Fruit fly (Drosophila melanogaster) whole organism, adult: ENCODE data around the gene alpha-Est5.

Experiments used
- CG1620 ChIP-seq: fragments of 200-800 bp; sonication (Bioruptor generic); optimal IDR thresholded peaks from 2 replicates; lab custom pipeline; 2016; ENCODE audit warnings: missing biosample characterization, missing genetic modification characterization
- CG7101 ChIP-seq: fragments of 200-800 bp; sonication (Bioruptor generic); optimal IDR thresholded peaks from 2 replicates; lab custom pipeline; 2018; ENCODE audit warnings: missing biosample characterization, mild to moderate bottlenecking, missing genetic modification characterization, moderate library complexity
- cic ChIP-seq: fragments of 200-800 bp; sonication (Bioruptor generic); optimal IDR thresholded peaks from 2 replicates; lab custom pipeline; 2017; ENCODE audit warnings: missing biosample characterization, mild to moderate bottlenecking, missing genetic modification characterization, moderate library complexity
- cnc ChIP-seq, 2 experiments: fragments of >200 bp; optimal IDR thresholded peaks; 2 replicates each; lab custom pipeline; 2017
- kay ChIP-seq: fragments of 200-800 bp; sonication (Bioruptor generic); peaks from one replicate; lab custom pipeline; 2016; ENCODE audit warnings: missing biosample characterization, missing genetic modification characterization, borderline replicate concordance
- pad ChIP-seq: fragments of 200-800 bp; sonication (Bioruptor generic); optimal IDR thresholded peaks from 3 replicates; lab custom pipeline; 2017; ENCODE audit warnings: missing biosample characterization, missing genetic modification characterization, mild to moderate bottlenecking, moderate library complexity, missing genetic modification reagents

DNA sequence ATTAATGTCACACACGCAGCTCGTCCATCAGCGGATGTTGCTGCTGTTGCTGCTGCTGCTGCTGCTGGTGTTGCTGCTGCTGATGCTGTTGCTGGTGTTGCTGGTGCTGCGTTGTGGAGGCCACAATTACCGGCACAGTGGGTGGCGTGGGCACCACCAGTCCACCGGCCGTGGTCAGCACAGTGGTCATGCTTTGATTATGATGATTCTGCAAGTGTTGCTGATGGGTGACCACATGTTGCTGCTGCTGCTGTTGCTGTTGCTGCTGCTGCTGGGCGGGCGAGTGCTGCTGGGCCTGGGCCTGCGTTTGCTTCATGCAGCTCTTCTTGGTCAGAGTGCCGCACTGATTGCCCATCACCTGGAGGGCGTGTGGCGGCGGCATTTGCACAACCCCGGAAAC lies 36.0 kb upstream of the alpha-Est5 start:
- no peak for TF ChIP-seq kay (GFP tag; lab: Kevin White, UChicago)
- TF ChIP-seq CG1620 = no peak
- no peak for TF ChIP-seq cic (GFP tag; lab: Kevin White, UChicago)
- no peak for TF ChIP-seq pad (GFP tag; lab: Kevin White, UChicago)
- TF ChIP-seq cnc (optimal IDR thresholded peaks at IDR 0.05; lab: Kevin White, UChicago) = no peak
- TF ChIP-seq CG7101 (tag; lab: Kevin White, UChicago) = no peak
